Worm (Caenorhabditis elegans) whole organism, mixed stage, embryonic: ENCODE results near the gene Y73F8A.5.
"Not testable (repeated sequence)": the region's sequence is repeated elsewhere in the genome, so short reads cannot be mapped to it uniquely, and the experiment has no call there.

Experiments used
- M03D4.4 ChIP-seq: sonication (generic microtip); optimal IDR thresholded peaks from 2 replicates; lab custom pipeline; 2017; ENCODE audit warnings: mild to moderate bottlenecking, missing genetic modification characterization, missing compliant biosample characterization
- bed-3 ChIP-seq: fragments of 200-800 bp; sonication (Bioruptor generic); optimal IDR thresholded peaks from 3 replicates; lab custom pipeline; 2018; ENCODE audit warnings: mild to moderate bottlenecking, missing genetic modification characterization, moderate library complexity, missing compliant biosample characterization
- blmp-1 ChIP-seq: fragments of 150-350 bp; optimal IDR thresholded peaks from 2 replicates; lab custom pipeline; 2014; ENCODE audit warnings: missing biosample characterization, missing genetic modification characterization
- ceh-39 ChIP-seq: fragments of 150-350 bp; optimal IDR thresholded peaks from 2 replicates; lab custom pipeline; 2014; ENCODE audit warnings: missing biosample characterization, missing genetic modification characterization
- ceh-43 ChIP-seq: fragments of 200-800 bp; sonication (Bioruptor generic); optimal IDR thresholded peaks from 2 replicates; lab custom pipeline; 2018; ENCODE audit warnings: mild to moderate bottlenecking, missing genetic modification characterization, moderate library complexity, missing compliant biosample characterization
- ceh-83 ChIP-seq: fragments of 200-800 bp; sonication (Bioruptor generic); optimal IDR thresholded peaks from 2 replicates; lab custom pipeline; 2018; ENCODE audit warnings: mild to moderate bottlenecking, missing genetic modification characterization, missing compliant biosample characterization
- cnd-1 ChIP-seq: fragments of 200-800 bp; sonication (Bioruptor generic); optimal IDR thresholded peaks from 2 replicates; lab custom pipeline; 2018; ENCODE audit warnings: mild to moderate bottlenecking, missing genetic modification characterization, missing compliant biosample characterization
- elt-1 ChIP-seq: sonication (generic microtip); optimal IDR thresholded peaks from 2 replicates; lab custom pipeline; 2017; ENCODE audit warnings: missing genetic modification characterization, mild to moderate bottlenecking, missing compliant biosample characterization, antibody characterized with exemption, moderate library complexity, borderline replicate concordance; ENCODE audit not compliant: insufficient read depth
- elt-3 ChIP-seq: fragments of 150-350 bp; optimal IDR thresholded peaks from 2 replicates; lab custom pipeline; 2014; ENCODE audit warnings: missing biosample characterization, missing genetic modification characterization
- flh-1 ChIP-seq: fragments of 200-800 bp; sonication (Bioruptor generic); optimal IDR thresholded peaks from 2 replicates; lab custom pipeline; 2018; ENCODE audit warnings: mild to moderate bottlenecking, missing genetic modification characterization, moderate library complexity, missing compliant biosample characterization
- ham-2 ChIP-seq: fragments of 200-800 bp; sonication (Bioruptor generic); optimal IDR thresholded peaks from 2 replicates; lab custom pipeline; 2018; ENCODE audit warnings: mild to moderate bottlenecking, missing genetic modification characterization, missing compliant biosample characterization
- hlh-1 ChIP-seq: fragments of 150-350 bp; optimal IDR thresholded peaks from 2 replicates; lab custom pipeline; 2014; ENCODE audit warnings: missing biosample characterization, missing genetic modification reagents, missing genetic modification characterization
- lin-13 ChIP-seq: fragments of 150-350 bp; optimal IDR thresholded peaks from 2 replicates; lab custom pipeline; 2014; ENCODE audit warnings: missing biosample characterization, missing genetic modification characterization
- lin-32 ChIP-seq: fragments of 200-800 bp; sonication (Bioruptor generic); optimal IDR thresholded peaks from 2 replicates; lab custom pipeline; 2018; ENCODE audit warnings: mild to moderate bottlenecking, missing genetic modification characterization, missing compliant biosample characterization
- lsy-2 ChIP-seq: fragments of 150-350 bp; optimal IDR thresholded peaks from 2 replicates; lab custom pipeline; 2014; ENCODE audit warnings: missing biosample characterization, missing genetic modification characterization
- nhr-12 ChIP-seq: fragments of 150-350 bp; optimal IDR thresholded peaks from 2 replicates; lab custom pipeline; 2014; ENCODE audit warnings: missing biosample characterization, missing genetic modification characterization
- nhr-2 ChIP-seq: fragments of 150-350 bp; optimal IDR thresholded peaks from 2 replicates; lab custom pipeline; 2014; ENCODE audit warnings: missing biosample characterization, missing genetic modification characterization
- nhr-237 ChIP-seq: fragments of 150-350 bp; optimal IDR thresholded peaks from 2 replicates; lab custom pipeline; 2014; ENCODE audit warnings: missing biosample characterization, missing genetic modification characterization
- nhr-28 ChIP-seq: fragments of 150-350 bp; optimal IDR thresholded peaks from 2 replicates; lab custom pipeline; 2014; ENCODE audit warnings: missing biosample characterization, missing genetic modification characterization
- pha-4 ChIP-seq: fragments of 150-350 bp; optimal IDR thresholded peaks from 2 replicates; lab custom pipeline; 2018; ENCODE audit warnings: missing biosample characterization, missing genetic modification reagents, missing genetic modification characterization
- snpc-4 ChIP-seq: fragments of 150-350 bp; optimal IDR thresholded peaks from 2 replicates; lab custom pipeline; 2014; ENCODE audit warnings: missing biosample characterization, missing genetic modification characterization
- sptf-1 ChIP-seq: sonication (generic microtip); optimal IDR thresholded peaks from 2 replicates; lab custom pipeline; 2017; ENCODE audit warnings: mild to moderate bottlenecking, missing genetic modification characterization, moderate library complexity, missing compliant biosample characterization
- tbx-8 ChIP-seq: fragments of 200-800 bp; sonication (Bioruptor generic); optimal IDR thresholded peaks from 2 replicates; lab custom pipeline; 2018; ENCODE audit warnings: mild to moderate bottlenecking, missing genetic modification characterization, moderate library complexity, missing compliant biosample characterization
- unc-39 ChIP-seq: fragments of 150-350 bp; optimal IDR thresholded peaks from 2 replicates; lab custom pipeline; 2014; ENCODE audit warnings: missing biosample characterization, missing genetic modification characterization
- unc-62 ChIP-seq: fragments of 150-350 bp; optimal IDR thresholded peaks from 2 replicates; lab custom pipeline; 2014; ENCODE audit warnings: missing biosample characterization, missing genetic modification reagents, missing genetic modification characterization
- zip-8 ChIP-seq: fragments of 150-350 bp; optimal IDR thresholded peaks from 2 replicates; lab custom pipeline; 2014; ENCODE audit warnings: missing biosample characterization, missing genetic modification characterization
- ztf-11 ChIP-seq: fragments of 150-350 bp; optimal IDR thresholded peaks from 2 replicates; lab custom pipeline; 2014; ENCODE audit warnings: missing biosample characterization, missing genetic modification characterization

The Y73F8A.5 gene

DNA sequence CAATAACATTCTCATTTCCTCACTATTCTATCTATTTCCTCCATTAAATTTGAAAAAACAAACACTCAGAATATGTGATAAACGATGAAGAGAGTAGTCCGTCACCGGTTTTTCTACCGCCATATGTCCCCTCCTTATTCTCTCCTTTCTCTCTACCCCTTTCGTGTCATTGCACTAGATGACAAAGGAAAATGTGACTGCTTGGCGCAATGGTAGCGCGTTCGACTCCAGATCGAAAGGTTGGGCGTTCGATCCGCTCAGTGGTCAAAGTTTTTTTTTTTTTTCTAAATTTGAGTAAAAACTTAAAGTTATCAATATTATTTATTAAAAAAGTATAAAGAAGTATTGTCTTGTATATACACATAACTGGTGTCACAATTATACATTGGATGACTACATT is 29.8 kb downstream of the Y73F8A.5 start (continued):
- TF ChIP-seq ceh-83 (GFP tag; lab: Kevin White, UChicago) (peak; percentile 74), elt-3 (tag; lab: Kevin White, UChicago) (no peak), lsy-2 (tag; lab: Kevin White, UChicago) (no peak), cnd-1 (tag; lab: Kevin White, UChicago) (no peak), blmp-1 (no peak), tbx-8 (GFP tag; lab: Kevin White, UChicago) (no peak), flh-1 (GFP tag; lab: Kevin White, UChicago) (no peak)
- TF ChIP-seq, all 35 proteins: peak for 6

DNA sequence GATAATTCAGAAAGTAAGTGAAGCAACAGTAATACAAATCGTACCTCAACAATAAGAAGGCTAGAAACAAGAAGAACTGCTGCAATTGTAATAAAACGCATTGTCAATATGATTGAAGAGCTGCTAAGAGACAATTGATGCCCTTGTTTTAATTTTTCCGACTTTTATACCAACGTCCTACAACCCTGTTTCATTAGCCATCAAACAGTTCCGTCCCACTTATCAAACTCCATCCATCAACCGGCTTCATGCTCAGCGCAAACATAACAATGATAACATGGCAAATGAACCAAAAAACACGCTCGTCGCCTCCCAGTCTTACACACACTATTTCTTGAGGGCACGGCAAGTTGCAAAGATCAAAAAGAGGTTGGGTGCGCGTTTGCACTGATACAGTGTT is 31.5 kb downstream of the Y73F8A.5 start, which contains the start of gene pqn-90:
TSS of gene pqn-90 (minus strand) at position 101 of the 400 bp plus-strand sequence.
- TF ChIP-seq sptf-1 (tag; lab: Kevin White, UChicago) (no peak), M03D4.4 (tag; lab: Kevin White, UChicago) (no peak), bed-3 (GFP tag; lab: Kevin White, UChicago) (no peak), lsy-2 (tag; lab: Kevin White, UChicago) (no peak), pha-4 (tag; lab: Kevin White, UChicago) (no peak), elt-1 (no peak), nhr-12 (no peak), blmp-1 (no peak), elt-3 (tag; lab: Kevin White, UChicago) (no peak), nhr-28 (tag; lab: Kevin White, UChicago) (no peak), unc-39 (tag; lab: Kevin White, UChicago) (no peak), ham-2 (no peak)

DNA sequence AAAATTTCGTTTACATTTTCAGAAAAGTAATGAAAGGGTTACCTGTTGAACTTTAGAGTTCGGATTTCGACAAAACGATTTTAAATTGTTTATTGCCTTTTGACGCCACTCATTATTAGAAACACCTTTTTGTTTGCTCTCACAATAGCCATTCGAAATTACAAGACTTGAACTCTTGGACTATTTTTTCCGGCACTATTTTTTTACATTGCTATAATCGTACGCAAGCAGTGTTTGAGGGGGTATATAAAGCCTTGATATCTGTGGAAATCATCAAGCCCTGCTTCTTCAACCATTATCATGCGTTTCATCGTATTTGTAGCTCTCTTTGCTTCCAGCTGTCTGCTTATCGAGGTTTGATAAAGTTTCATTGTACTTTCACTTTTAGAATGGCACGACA is 31.9 kb downstream of the Y73F8A.5 start, which contains the start of gene pqn-91:
TSS of gene pqn-91 (plus strand) at position 301 of the 400 bp plus-strand sequence.
- TF ChIP-seq ceh-83 (GFP tag; lab: Kevin White, UChicago) (no peak), sptf-1 (tag; lab: Kevin White, UChicago) (no peak)

DNA sequence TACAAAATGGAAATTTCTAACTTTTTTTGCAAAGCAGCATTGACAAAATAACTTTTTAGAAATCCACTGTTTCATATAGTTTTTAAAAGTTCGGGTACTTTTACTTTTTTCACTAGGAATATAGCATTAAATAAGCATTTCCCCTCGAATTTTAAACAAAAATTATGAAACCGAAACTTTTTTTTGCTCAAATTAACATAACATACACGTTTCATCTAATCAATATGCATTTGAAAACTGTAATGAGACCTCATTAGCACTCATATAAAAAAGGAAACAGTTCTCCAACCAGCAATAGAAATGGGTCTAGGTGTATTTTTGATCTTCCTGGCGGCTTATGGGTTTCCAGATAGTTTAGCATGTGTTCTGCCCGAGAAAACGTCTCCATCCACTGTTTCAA is 34.4 kb downstream of the Y73F8A.5 start, which contains the start of gene Y73F8A.10:
TSS of gene Y73F8A.10 (plus strand) at position 301 of the 400 bp plus-strand sequence.
- TF ChIP-seq ztf-11 (no peak), zip-8 (tag; lab: Kevin White, UChicago) (no peak), tbx-8 (GFP tag; lab: Kevin White, UChicago) (no peak), elt-1 (no peak), lin-32 (GFP tag; lab: Kevin White, UChicago) (no peak), M03D4.4 (tag; lab: Kevin White, UChicago) (no peak), nhr-2 (tag; lab: Kevin White, UChicago) (no peak), lin-13 (tag; lab: Kevin White, UChicago) (no peak), snpc-4 (tag; lab: Kevin White, UChicago) (no peak), ham-2 (no peak), lsy-2 (tag; lab: Kevin White, UChicago) (no peak), nhr-237 (no peak), flh-1 (GFP tag; lab: Kevin White, UChicago) (no peak)

DNA sequence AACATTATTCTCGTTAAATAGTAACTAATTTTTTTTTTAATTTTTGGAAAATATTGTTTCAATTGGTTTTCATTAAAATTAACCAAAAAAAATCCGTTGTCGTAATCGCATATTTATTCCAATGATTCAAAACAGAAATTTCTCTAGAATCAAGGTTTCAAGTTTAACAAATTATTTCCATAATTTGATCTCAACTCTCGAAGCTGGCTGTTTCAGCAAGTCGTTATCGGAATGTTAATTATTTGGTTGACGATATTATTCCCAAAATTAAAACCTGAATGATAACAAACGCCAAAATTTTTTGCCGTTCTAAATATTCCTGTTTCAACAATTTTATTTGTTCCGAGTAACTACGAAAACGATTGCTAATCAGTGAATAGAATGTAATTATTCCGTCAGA is 40.4 kb downstream of the Y73F8A.5 start:
- TF ChIP-seq tbx-8 (GFP tag; lab: Kevin White, UChicago): no peak

DNA sequence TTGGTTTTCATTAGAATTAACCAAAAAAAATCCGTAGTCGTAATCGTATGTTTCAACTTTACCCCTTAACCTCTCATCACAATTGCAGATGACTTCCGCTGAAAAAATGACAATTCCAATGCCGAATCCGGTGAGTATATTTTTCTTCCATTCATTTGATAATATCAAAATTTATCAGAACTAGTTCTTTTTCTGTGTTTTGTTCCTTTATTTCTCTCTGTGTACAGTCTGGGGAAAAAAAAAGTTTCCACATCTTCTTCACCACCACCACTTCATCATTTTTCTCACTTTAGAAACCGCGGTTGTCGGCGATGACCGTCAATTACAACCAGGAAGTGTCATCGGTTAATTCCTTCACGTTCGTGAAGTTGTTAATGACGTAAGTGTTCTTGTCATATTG is 42.5 kb downstream of the Y73F8A.5 start, which contains the start of gene best-21:
TSS of gene best-21 (plus strand) at position 301 of the 400 bp plus-strand sequence.
- no peak for TF ChIP-seq unc-62 (GFP tag; lab: Kevin White, UChicago)
- no peak for TF ChIP-seq lin-13 (tag; lab: Kevin White, UChicago)
- no peak for TF ChIP-seq cnd-1 (tag; lab: Kevin White, UChicago)
- TF ChIP-seq nhr-237: no peak
- TF ChIP-seq hlh-1 (tag; lab: Kevin White, UChicago): no peak
- no peak for TF ChIP-seq ceh-39 (tag; lab: Kevin White, UChicago)
- no peak for TF ChIP-seq tbx-8 (GFP tag; lab: Kevin White, UChicago)
- no peak for TF ChIP-seq ceh-43 (GFP tag; lab: Kevin White, UChicago)

DNA sequence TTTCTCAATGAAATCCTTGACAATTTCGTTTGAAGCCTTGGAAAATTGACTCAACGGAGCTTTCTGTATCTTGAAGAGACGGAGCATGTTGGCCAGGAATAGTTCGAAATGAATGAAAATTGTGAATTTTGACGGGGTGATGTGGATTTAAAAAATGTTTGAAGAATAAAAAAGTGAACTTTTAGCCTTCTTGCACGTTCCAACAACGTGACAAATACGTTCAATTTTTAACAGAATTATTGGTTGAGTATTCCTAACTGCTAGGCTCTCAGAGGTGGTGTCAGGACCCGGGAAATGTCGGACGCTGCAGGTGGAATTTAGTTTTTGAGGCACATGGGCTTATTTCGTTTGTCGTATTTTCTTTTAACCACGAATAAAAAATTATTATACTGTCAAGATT is 51.9 kb downstream of the Y73F8A.5 start, which contains the start of gene Y73F8A.12:
TSS of gene Y73F8A.12 (minus strand) at position 101 of the 400 bp plus-strand sequence.
- TF ChIP-seq nhr-237; lsy-2 (tag; lab: Kevin White, UChicago); ztf-11: not testable (repeated sequence)
- TF ChIP-seq, all 35 proteins: peak for 0; not testable (repeated sequence) for 35
